Worm (Caenorhabditis elegans): ENCODE measurements around the gene mrp-6.

The mrp-6 gene

DNA sequence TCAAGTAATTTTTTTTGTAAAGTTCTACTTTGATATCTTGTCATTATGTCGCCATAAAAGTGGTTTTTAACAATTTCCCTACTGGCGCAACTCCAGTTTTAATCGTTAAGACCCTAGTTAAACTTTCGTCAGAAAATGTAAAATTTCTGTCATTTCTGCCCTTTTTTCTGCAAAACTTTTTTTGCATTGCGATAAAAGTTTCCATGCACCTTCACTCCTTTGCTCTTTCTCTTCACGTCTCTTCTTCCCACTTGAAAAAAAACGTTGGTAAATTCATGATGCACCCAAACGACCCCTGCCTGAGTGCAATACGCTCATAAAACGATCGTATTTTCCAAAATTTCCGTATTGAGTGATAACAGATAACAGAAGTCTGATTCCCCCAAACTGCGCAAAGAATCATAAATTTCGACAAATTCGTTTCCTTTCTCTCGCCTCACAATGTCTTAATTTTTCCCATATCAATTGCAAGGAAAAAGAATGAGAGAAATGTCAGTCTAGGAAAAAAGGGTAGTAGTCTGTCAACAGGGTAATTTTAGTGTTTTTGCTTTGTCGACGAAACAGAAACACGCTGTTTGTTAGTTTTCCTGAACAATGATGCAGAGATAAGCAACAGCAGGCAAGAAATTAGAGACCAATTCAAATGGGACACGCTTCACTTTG is 45.7 kb downstream of the mrp-6 start:
- TF ChIP-seq R02D3.7 (tag; optimal IDR thresholded peaks at IDR 0.05) (no peak), lin-39 (tag; optimal IDR thresholded peaks at IDR 0.05) (no peak), ZK546.5 (tag; optimal IDR thresholded peaks at IDR 0.05) (no peak), nhr-11 (tag; optimal IDR thresholded peaks at IDR 0.05) (no peak), skn-1 (tag; optimal IDR thresholded peaks at IDR 0.05) (no peak), nhr-67 (tag; optimal IDR thresholded peaks at IDR 0.05) (no peak), snpc-4 (tag; optimal IDR thresholded peaks at IDR 0.05) (no peak), eor-1 (tag; optimal IDR thresholded peaks at IDR 0.05) (no peak), nhr-76 (tag; optimal IDR thresholded peaks at IDR 0.05) (no peak), nhr-25 (tag; optimal IDR thresholded peaks at IDR 0.05) (peak; percentile 33), sea-2 (GFP tag; optimal IDR thresholded peaks at IDR 0.05) (no peak), mml-1 (tag; optimal IDR thresholded peaks at IDR 0.05) (no peak), ceh-82 (tag; optimal IDR thresholded peaks at IDR 0.05) (no peak), aly-2 (tag; optimal IDR thresholded peaks at IDR 0.05) (no peak), hmg-11 (tag; optimal IDR thresholded peaks at IDR 0.05) (no peak), nhr-28 (tag; optimal IDR thresholded peaks at IDR 0.05) (no peak), nhr-12 (tag; optimal IDR thresholded peaks at IDR 0.05) (no peak), jun-1 (tag; optimal IDR thresholded peaks at IDR 0.05) (peak; percentile 35), ceh-16 (tag; optimal IDR thresholded peaks at IDR 0.05) (no peak), nhr-23 (tag; optimal IDR thresholded peaks at IDR 0.05) (peak; percentile 33), daf-12 (tag; optimal IDR thresholded peaks at IDR 0.05) (no peak), pha-4 (tag; optimal IDR thresholded peaks at IDR 0.05) (no peak), nhr-237 (tag; optimal IDR thresholded peaks at IDR 0.05) (no peak), nhr-43 (tag; optimal IDR thresholded peaks at IDR 0.05; ENCODE audit: poor library complexity, severe bottlenecking) (no peak), elt-1 (tag; optimal IDR thresholded peaks at IDR 0.05) (no peak), zag-1 (tag; optimal IDR thresholded peaks at IDR 0.05) (no peak), ceh-9 (tag; optimal IDR thresholded peaks at IDR 0.05) (no peak), nhr-77 (tag; optimal IDR thresholded peaks at IDR 0.05) (no peak), unc-39 (tag; optimal IDR thresholded peaks at IDR 0.05) (no peak), lsy-12 (tag; optimal IDR thresholded peaks at IDR 0.05) (no peak), fkh-10 (GFP tag; optimal IDR thresholded peaks at IDR 0.05) (no peak), elt-2 (tag; optimal IDR thresholded peaks at IDR 0.05) (peak; percentile 23), fkh-2 (tag; optimal IDR thresholded peaks at IDR 0.05) (no peak), ztf-11 (tag; optimal IDR thresholded peaks at IDR 0.05) (no peak), egl-27 (tag; optimal IDR thresholded peaks at IDR 0.05) (no peak), pqm-1 (tag; optimal IDR thresholded peaks at IDR 0.05) (no peak), nfya-1 (tag; optimal IDR thresholded peaks at IDR 0.05; ENCODE audit: insufficient read depth) (peak; percentile 23), egl-5 (tag; optimal IDR thresholded peaks at IDR 0.05) (peak; percentile 79), ztf-4 (tag; optimal IDR thresholded peaks at IDR 0.05) (no peak), tbx-2 (tag; optimal IDR thresholded peaks at IDR 0.05) (no peak), unc-62 (GFP tag; optimal IDR thresholded peaks at IDR 0.05) (no peak), elt-3 (tag; optimal IDR thresholded peaks at IDR 0.05) (peak in 1 of 3 experiments; percentile 68), lin-15B (tag; optimal IDR thresholded peaks at IDR 0.05) (no peak), ama-1 (optimal IDR thresholded peaks at IDR 0.05) (peak; percentile 61), mdl-1 (tag; optimal IDR thresholded peaks at IDR 0.05) (peak; percentile 40)

Data from whole organism, L3 larva.